Worm (Caenorhabditis elegans): ENCODE data around the gene ttr-17.
"Not testable (repeated sequence)": the region's sequence is repeated elsewhere in the genome, so short reads cannot be mapped to it uniquely, and the experiment has no call there.

DNA sequence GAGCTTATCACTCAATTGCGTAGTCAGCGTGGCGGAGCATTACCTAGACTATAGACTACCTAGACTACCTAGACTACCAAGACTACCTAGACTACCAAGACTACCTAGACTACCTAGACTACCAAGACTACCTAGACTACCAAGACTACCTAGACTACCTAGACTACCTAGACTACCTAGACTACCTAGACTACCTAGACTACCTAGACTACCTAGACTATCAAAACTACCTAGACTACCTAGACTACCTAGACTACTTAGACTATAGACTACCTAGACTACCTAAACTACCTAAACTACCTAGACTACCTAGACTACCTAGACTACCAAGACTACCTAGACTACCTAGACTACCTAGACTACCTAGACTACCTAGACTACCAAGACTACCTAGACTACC, 4.1 kb upstream of the ttr-17 start:
- not testable (repeated sequence) for TF ChIP-seq T23F11.4 (GFP tag; optimal IDR thresholded peaks at IDR 0.05); ama-1 (optimal IDR thresholded peaks at IDR 0.05); unc-42 (tag; optimal IDR thresholded peaks at IDR 0.05)

Measured in whole organism, late embryonic.